Worm (Caenorhabditis elegans) whole organism, L2 larva: Measurements from ENCODE around the gene best-23.

ENCODE experiments used
- ceh-82 ChIP-seq: fragments of 150-350 bp; optimal IDR thresholded peaks from 2 replicates; lab custom pipeline; 2014; ENCODE audit warnings: missing biosample characterization, missing genetic modification characterization
- elt-3 ChIP-seq: sonication (generic microtip); optimal IDR thresholded peaks from 2 replicates; lab custom pipeline; 2017; ENCODE audit warnings: missing biosample characterization, missing genetic modification characterization

DNA sequence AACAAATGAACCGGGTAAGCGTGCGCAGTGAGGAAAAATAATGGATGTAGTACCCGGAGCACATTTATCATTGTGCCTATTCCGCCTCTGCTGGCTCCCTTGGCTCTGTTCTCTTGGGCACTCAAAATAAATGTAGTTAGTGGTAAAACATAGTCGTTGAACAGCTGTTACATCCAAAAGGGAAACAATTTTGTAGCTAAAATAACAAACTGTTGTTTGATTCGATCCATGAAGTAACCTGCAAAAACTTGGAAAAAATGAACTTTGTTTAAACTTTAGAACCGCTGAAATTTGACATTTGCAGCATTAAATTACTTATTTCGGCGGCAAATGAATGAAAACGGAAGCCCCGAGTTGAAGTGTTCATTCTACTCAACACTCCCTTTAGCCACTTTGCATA is 13.7 kb downstream of the best-23 start:
- no peak for TF ChIP-seq ceh-82 (tag; lab: Kevin White, UChicago)
- TF ChIP-seq elt-3 (tag; lab: Kevin White, UChicago) = no peak
